Fruit fly (Drosophila melanogaster) whole organism, pupa: ENCODE measurements around the gene Mdr65.

Experiments
- CG32121 ChIP-seq: fragments of 200-800 bp; sonication (Bioruptor generic); IDR thresholded peaks from 2 replicates; pipeline ENCODE4 v1.3.6; 2022; ENCODE audit warnings: missing biosample characterization, missing genetic modification characterization
- CG34367 ChIP-seq: fragments of 200-800 bp; sonication (Bioruptor generic); optimal IDR thresholded peaks from 2 replicates; lab custom pipeline; 2018; ENCODE audit warnings: missing biosample characterization, mild to moderate bottlenecking, missing genetic modification characterization
- CG9948 ChIP-seq: fragments of 200-800 bp; sonication (Bioruptor generic); optimal IDR thresholded peaks from 2 replicates; lab custom pipeline; 2018; ENCODE audit warnings: missing biosample characterization, mild to moderate bottlenecking, missing genetic modification characterization, moderate library complexity
- Pif1B ChIP-seq: fragments of 200-800 bp; sonication (Bioruptor generic); optimal IDR thresholded peaks from 3 replicates; lab custom pipeline; 2016; ENCODE audit warnings: missing biosample characterization, missing genetic modification characterization
- Snoo ChIP-seq: fragments of 200-800 bp; sonication (Bioruptor generic); optimal IDR thresholded peaks from 3 replicates; lab custom pipeline; 2017; ENCODE audit warnings: missing biosample characterization, mild to moderate bottlenecking, missing genetic modification characterization, inconsistent platforms
- fd96Ca ChIP-seq: fragments of 200-800 bp; sonication (Bioruptor generic); IDR thresholded peaks from 3 replicates; pipeline ENCODE4 v1.3.6; 2022; ENCODE audit warnings: missing biosample characterization, missing genetic modification characterization
- rn ChIP-seq: fragments of 200-800 bp; sonication (Bioruptor generic); IDR thresholded peaks from 2 replicates; pipeline ENCODE4 v1.3.6; 2022; ENCODE audit warnings: missing biosample characterization, missing genetic modification characterization

dm6 chr3L:6261230-6261629, 15.7 kb upstream of the Mdr65 start:
- TF ChIP-seq Snoo (tag; lab: Kevin White, UChicago) = no peak
- no peak for TF ChIP-seq Pif1B
- TF ChIP-seq fd96Ca (GFP tag; lab: Robert Waterston, UW) = no peak
- no peak for TF ChIP-seq CG32121 (GFP tag; lab: Robert Waterston, UW)
- TF ChIP-seq CG9948 (tag; lab: Kevin White, UChicago) = no peak
- TF ChIP-seq CG34367 (tag; lab: Kevin White, UChicago) = no peak
- no peak for TF ChIP-seq rn (GFP tag; lab: Robert Waterston, UW)
